Worm (Caenorhabditis elegans): ENCODE measurements around the gene R04F11.2.

- TF ChIP-seq W03F9.2 (tag; optimal IDR thresholded peaks at IDR 0.05) (no peak), him-1 (tag; optimal IDR thresholded peaks at IDR 0.05) (peak; percentile 18), dao-5 (tag; optimal IDR thresholded peaks at IDR 0.05) (no peak)
Observed at ce11 chrV:12314413-12314812, 3.8 kb upstream of the R04F11.2 start.
